Fruit fly (Drosophila melanogaster) whole organism, embryonic: ENCODE results near the gene CG42514.

ENCODE experiments used
- CG14441 ChIP-seq: fragments of 200-800 bp; sonication (Bioruptor generic); IDR thresholded peaks from 2 replicates; pipeline ENCODE4 v1.3.6; 2022; ENCODE audit warnings: missing biosample characterization, missing genetic modification characterization
- CG1529 ChIP-seq: fragments of 200-800 bp; sonication (Bioruptor generic); optimal IDR thresholded peaks from 3 replicates; lab custom pipeline; 2018; ENCODE audit warnings: missing biosample characterization, missing genetic modification characterization
- CG1647 ChIP-seq: fragments of 200-800 bp; sonication (Bioruptor generic); optimal IDR thresholded peaks from 3 replicates; lab custom pipeline; 2016; ENCODE audit warnings: missing biosample characterization, missing genetic modification characterization
- CG6254 ChIP-seq: fragments of 200-800 bp; sonication (Bioruptor generic); optimal IDR thresholded peaks from 3 replicates; lab custom pipeline; 2017; ENCODE audit warnings: mild to moderate bottlenecking, missing biosample characterization, missing genetic modification reagents, missing genetic modification characterization
- CG9215 ChIP-seq: fragments of 200-800 bp; sonication (Bioruptor generic); IDR thresholded peaks from 2 replicates; pipeline ENCODE4 v1.3.6; 2022; ENCODE audit warnings: missing biosample characterization, missing genetic modification characterization
- HmgD ChIP-seq: fragments of 200-800 bp; sonication (Bioruptor generic); optimal IDR thresholded peaks from 3 replicates; lab custom pipeline; 2016; ENCODE audit warnings: missing biosample characterization, missing genetic modification characterization
- Hr78 ChIP-seq, 2 experiments: fragments of 200-800 bp in 1 of 2; fragments of >200 bp in 1 of 2; sonication (Bioruptor generic) in 1 of 2; optimal IDR thresholded peaks; 2 replicates each; lab custom pipeline; 2017 to 2019; ENCODE audit warnings: missing biosample characterization in 2 of 2, missing genetic modification characterization in 2 of 2, mild to moderate bottlenecking in 1 of 2, moderate library complexity in 1 of 2
- Oli ChIP-seq: fragments of 200-800 bp; sonication (Bioruptor generic); optimal IDR thresholded peaks from 2 replicates; lab custom pipeline; 2018; ENCODE audit warnings: missing biosample characterization, mild to moderate bottlenecking, missing genetic modification characterization, moderate library complexity
- br ChIP-seq: fragments of >200 bp; optimal IDR thresholded peaks from 2 replicates; lab custom pipeline; 2017
- croc ChIP-seq: fragments of 200-800 bp; sonication (Bioruptor generic); conservative IDR thresholded peaks from 3 replicates; pipeline ENCODE4 v1.3.6; 2022; ENCODE audit warnings: missing biosample characterization, missing genetic modification characterization
- ind ChIP-seq: fragments of 200-800 bp; sonication (Bioruptor generic); optimal IDR thresholded peaks from 3 replicates; lab custom pipeline; 2016; ENCODE audit warnings: missing biosample characterization, missing genetic modification characterization
- tup ChIP-seq: fragments of 200-800 bp; sonication (Bioruptor generic); optimal IDR thresholded peaks from 2 replicates; lab custom pipeline; 2016; ENCODE audit warnings: missing biosample characterization, mild to moderate bottlenecking, missing genetic modification characterization, moderate library complexity

- TF ChIP-seq CG6254 (GFP tag; lab: Kevin White, UChicago) = no peak
- no peak for TF ChIP-seq br (lab: Kevin White, UChicago)
- TF ChIP-seq CG1529 (GFP tag; lab: Kevin White, UChicago) = no peak
- no peak for TF ChIP-seq croc (GFP tag; lab: Robert Waterston, UW)
- TF ChIP-seq HmgD (GFP tag; lab: Kevin White, UChicago) = no peak
- TF ChIP-seq tup = no peak
- no peak for TF ChIP-seq Oli (tag; lab: Kevin White, UChicago)
- no peak for TF ChIP-seq CG1647 (GFP tag; lab: Kevin White, UChicago)
- no peak for TF ChIP-seq CG9215 (GFP tag; lab: Robert Waterston, UW)
- no peak for TF ChIP-seq Hr78 (GFP tag; optimal IDR thresholded peaks at IDR 0.05; lab: Kevin White, UChicago)
- TF ChIP-seq CG14441 (GFP tag; lab: Robert Waterston, UW) = no peak
- no peak for TF ChIP-seq ind (GFP tag; lab: Kevin White, UChicago)
Measured at dm6 chr3L:16484739-16485524, 11.1 kb downstream of the CG42514 start.
